Fruit fly (Drosophila melanogaster): ENCODE data around the gene kipf.

The kipf gene

dm6 chr3R:7892246-7893000, 21.2 kb upstream of the kipf start (continued):
- peak; percentile 50 for TF ChIP-seq Hmr (GFP tag; optimal IDR thresholded peaks at IDR 0.05)
- TF ChIP-seq pzg (GFP tag; optimal IDR thresholded peaks at IDR 0.05): no peak
- no peak for TF ChIP-seq ftz-f1 (GFP tag; optimal IDR thresholded peaks at IDR 0.05)
- TF ChIP-seq CG5953 (GFP tag; IDR thresholded peaks at IDR 0.05): no peak
- TF ChIP-seq sim (GFP tag; IDR thresholded peaks at IDR 0.05): no peak
- peak; percentile 56; the same call in 1 of the 2 replicates for TF ChIP-seq rib (GFP tag; IDR thresholded peaks at IDR 0.05)
- no peak for TF ChIP-seq Hr3 (GFP tag; optimal IDR thresholded peaks at IDR 0.05)
- TF ChIP-seq danr (GFP tag; IDR thresholded peaks at IDR 0.05): no peak
- TF ChIP-seq nerfin-2 (GFP tag; IDR thresholded peaks at IDR 0.05; ENCODE audit: partially characterized antibody): no peak
- peak; percentile 43 for TF ChIP-seq CG7839 (tag; optimal IDR thresholded peaks at IDR 0.05)
- no peak for TF ChIP-seq crp (GFP tag; optimal IDR thresholded peaks at IDR 0.05)
- TF ChIP-seq chm (GFP tag; IDR thresholded peaks at IDR 0.05): 0 out of 2 replicates have a peak, but pooled peaks have one; percentile 31
- peak; percentile 94 for TF ChIP-seq Deaf1 (tag; optimal IDR thresholded peaks at IDR 0.05)
- no peak for TF ChIP-seq dmrt11E (tag; optimal IDR thresholded peaks at IDR 0.05)
- TF ChIP-seq tll (GFP tag; optimal IDR thresholded peaks at IDR 0.05): no peak
- no peak for TF ChIP-seq Stat92E (GFP tag; optimal IDR thresholded peaks at IDR 0.05)
- TF ChIP-seq wor (GFP tag; IDR thresholded peaks at IDR 0.05): no peak
- no peak for TF ChIP-seq CG4360 (GFP tag; IDR thresholded peaks at IDR 0.05)
- no peak for TF ChIP-seq Xrp1 (GFP tag; IDR thresholded peaks at IDR 0.05)
- no peak for TF ChIP-seq Elba2 (GFP tag; optimal IDR thresholded peaks at IDR 0.05)
- no peak for TF ChIP-seq br (optimal IDR thresholded peaks at IDR 0.05)
- TF ChIP-seq Mrtf (GFP tag; IDR thresholded peaks at IDR 0.05): peak; percentile 26; the same call in 1 of the 3 replicates
- no peak for TF ChIP-seq Abd-B (GFP tag; optimal IDR thresholded peaks at IDR 0.05)
- TF ChIP-seq Xbp1 (GFP tag; optimal IDR thresholded peaks at IDR 0.05): no peak
- no peak for TF ChIP-seq Opbp (GFP tag; IDR thresholded peaks at IDR 0.05; ENCODE audit: partially characterized antibody)
- no peak for TF ChIP-seq Lhr (GFP tag; optimal IDR thresholded peaks at IDR 0.05)
- TF ChIP-seq phol (tag; optimal IDR thresholded peaks at IDR 0.05): peak; percentile 92
- no peak for TF ChIP-seq Nf-YA (GFP tag; IDR thresholded peaks at IDR 0.05)
- TF ChIP-seq Hand (GFP tag; optimal IDR thresholded peaks at IDR 0.05): no peak
- peak; percentile 21 for TF ChIP-seq CG2712 (tag; optimal IDR thresholded peaks at IDR 0.05)
- TF ChIP-seq ttk (GFP tag; IDR thresholded peaks at IDR 0.05): peak; percentile 32; the same call in 1 of the 2 replicates
- no peak for TF ChIP-seq Ssrp (tag; optimal IDR thresholded peaks at IDR 0.05)
- TF ChIP-seq lov (optimal IDR thresholded peaks at IDR 0.05): no peak
- 0 out of 3 replicates have a peak, but pooled peaks have one; percentile 3 for TF ChIP-seq lov (GFP tag; IDR thresholded peaks at IDR 0.05)
- TF ChIP-seq NC2β (GFP tag; optimal IDR thresholded peaks at IDR 0.05): no peak
- no peak for TF ChIP-seq CG1602 (GFP tag; optimal IDR thresholded peaks at IDR 0.05)
- TF ChIP-seq yki (optimal IDR thresholded peaks at IDR 0.05): no peak
- TF ChIP-seq Atf6 (GFP tag; IDR thresholded peaks at IDR 0.05): peak; percentile 61
- no peak for TF ChIP-seq CG14965 (GFP tag; optimal IDR thresholded peaks at IDR 0.05; ENCODE audit: borderline replicate concordance)
- TF ChIP-seq ci (GFP tag; IDR thresholded peaks at IDR 0.05): peak; percentile 63; the same call in 2 of the 3 replicates
- no peak for TF ChIP-seq jigr1 (GFP tag; IDR thresholded peaks at IDR 0.05)
- no peak for TF ChIP-seq ATbp (GFP tag; optimal IDR thresholded peaks at IDR 0.05)
- peak; percentile 50 for TF ChIP-seq CG3281 (GFP tag; optimal IDR thresholded peaks at IDR 0.05)
- peak; percentile 16 for TF ChIP-seq CoRest (tag; optimal IDR thresholded peaks at IDR 0.05)
- no peak for TF ChIP-seq CG18011 (GFP tag; optimal IDR thresholded peaks at IDR 0.05)
- peak; percentile 79 for TF ChIP-seq Dbx (GFP tag; IDR thresholded peaks at IDR 0.05)
- no peak for TF ChIP-seq en (GFP tag; optimal IDR thresholded peaks at IDR 0.05)
- no peak for TF ChIP-seq CG12391 (tag; optimal IDR thresholded peaks at IDR 0.05)
- no peak for TF ChIP-seq Mad (GFP tag; optimal IDR thresholded peaks at IDR 0.05)
- no peak for TF ChIP-seq CG9609 (GFP tag; optimal IDR thresholded peaks at IDR 0.05)
